Worm (Caenorhabditis elegans) whole organism, L1 larva: ENCODE data around the gene glna-2.

Experiments
- C16A3.4 ChIP-seq: fragments of 150-350 bp; optimal IDR thresholded peaks from 2 replicates; lab custom pipeline; 2014; ENCODE audit warnings: missing biosample characterization, missing genetic modification characterization
- F16B12.6 ChIP-seq: fragments of 150-350 bp; optimal IDR thresholded peaks from 2 replicates; lab custom pipeline; 2014; ENCODE audit warnings: missing biosample characterization, missing genetic modification characterization
- aha-1 ChIP-seq: fragments of 150-350 bp; optimal IDR thresholded peaks from 2 replicates; lab custom pipeline; 2014; ENCODE audit warnings: missing biosample characterization, missing genetic modification characterization
- aly-2 ChIP-seq: fragments of 150-350 bp; optimal IDR thresholded peaks from 2 replicates; lab custom pipeline; 2014; ENCODE audit warnings: missing biosample characterization, missing genetic modification characterization
- blmp-1 ChIP-seq: fragments of 150-350 bp; optimal IDR thresholded peaks from 2 replicates; lab custom pipeline; 2014; ENCODE audit warnings: missing biosample characterization, missing genetic modification characterization
- ceh-8 ChIP-seq: fragments of 200-800 bp; sonication (Bioruptor generic); optimal IDR thresholded peaks from 2 replicates; lab custom pipeline; 2018; ENCODE audit warnings: mild to moderate bottlenecking, missing genetic modification characterization, moderate library complexity, missing compliant biosample characterization
- ceh-90 ChIP-seq: sonication (generic microtip); optimal IDR thresholded peaks from 2 replicates; lab custom pipeline; 2016; ENCODE audit warnings: missing genetic modification characterization, missing compliant biosample characterization
- ces-1 ChIP-seq: fragments of 150-350 bp; optimal IDR thresholded peaks from 2 replicates; lab custom pipeline; 2014; ENCODE audit warnings: missing biosample characterization, missing genetic modification reagents, missing genetic modification characterization
- dpl-1 ChIP-seq, 3 experiments: fragments of 150-350 bp in 2 of 3; sonication (generic microtip) in 1 of 3; optimal IDR thresholded peaks; 2 replicates each; lab custom pipeline; 2014 to 2017; ENCODE audit warnings: missing biosample characterization in 3 of 3, missing genetic modification characterization in 3 of 3, missing genetic modification reagents in 3 of 3
- dsc-1 ChIP-seq: sonication (generic microtip); optimal IDR thresholded peaks from 2 replicates; lab custom pipeline; 2016; ENCODE audit warnings: mild to moderate bottlenecking, missing genetic modification characterization, missing compliant biosample characterization
- efl-1 ChIP-seq, 4 experiments: fragments of 150-350 bp; optimal IDR thresholded peaks in 3 of 4; peaks in 1 of 4; 1 replicate in 1 of 4; 2 replicates in 3 of 4; lab custom pipeline; 2014; ENCODE audit warnings: missing biosample characterization in 2 of 4, missing genetic modification characterization in 2 of 4, missing genetic modification reagents in 2 of 4
- egl-13 ChIP-seq: sonication (generic microtip); optimal IDR thresholded peaks from 2 replicates; lab custom pipeline; 2016; ENCODE audit warnings: missing genotype, missing genetic modification reagents, missing genetic modification characterization, missing compliant biosample characterization
- egl-27 ChIP-seq, 2 experiments: fragments of 150-350 bp in 1 of 2; sonication (generic microtip); optimal IDR thresholded peaks; 3 replicates each; lab custom pipeline; 2017 to 2018; ENCODE audit warnings: missing biosample characterization in 2 of 2, missing genetic modification characterization in 2 of 2, missing genetic modification reagents in 2 of 2
- elt-3 ChIP-seq, 6 experiments: fragments of 150-350 bp in 1 of 6; sonication (generic microtip); optimal IDR thresholded peaks; 2 replicates each; lab custom pipeline; 2017 to 2018; ENCODE audit warnings: missing biosample characterization in 6 of 6, missing genetic modification characterization in 6 of 6, inconsistent platforms in 1 of 6
- fkh-8 ChIP-seq: sonication (generic microtip); optimal IDR thresholded peaks from 2 replicates; lab custom pipeline; 2016; ENCODE audit warnings: mild to moderate bottlenecking, missing genetic modification characterization, missing compliant biosample characterization
- grh-1 ChIP-seq: fragments of 200-800 bp; sonication (Bioruptor generic); IDR thresholded peaks from 2 replicates; pipeline ENCODE4 v1.3.6; 2022; ENCODE audit warnings: missing genetic modification reagents, missing genetic modification characterization, missing compliant biosample characterization
- isw-1 ChIP-seq: fragments of 200-800 bp; sonication (Bioruptor generic); IDR thresholded peaks from 2 replicates; pipeline ENCODE4 v1.3.6; 2022; ENCODE audit warnings: missing genetic modification characterization, missing compliant biosample characterization
- lin-13 ChIP-seq: fragments of 150-350 bp; optimal IDR thresholded peaks from 2 replicates; lab custom pipeline; 2014; ENCODE audit warnings: missing biosample characterization, missing genetic modification reagents, missing genetic modification characterization
- lin-14 ChIP-seq: fragments of 200-800 bp; sonication (Bioruptor generic); optimal IDR thresholded peaks from 2 replicates; lab custom pipeline; 2018; ENCODE audit warnings: mild to moderate bottlenecking, missing genetic modification characterization, moderate library complexity, missing compliant biosample characterization
- lin-35 ChIP-seq, 2 experiments: fragments of 150-350 bp; optimal IDR thresholded peaks; 2 replicates each; lab custom pipeline; 2014; ENCODE audit warnings: missing biosample characterization in 2 of 2, missing genetic modification characterization in 2 of 2, missing genetic modification reagents in 2 of 2
- lin-39 ChIP-seq: fragments of 150-350 bp; optimal IDR thresholded peaks from 2 replicates; lab custom pipeline; 2014; ENCODE audit warnings: missing biosample characterization, missing genetic modification reagents, missing genetic modification characterization
- lir-3 ChIP-seq: sonication (generic microtip); optimal IDR thresholded peaks from 2 replicates; lab custom pipeline; 2016; ENCODE audit warnings: mild to moderate bottlenecking, missing genetic modification characterization, moderate library complexity, missing compliant biosample characterization; ENCODE audit not compliant: poor library complexity
- lsy-2 ChIP-seq, 2 experiments: fragments of 150-350 bp; optimal IDR thresholded peaks; 2 replicates each; lab custom pipeline; 2014; ENCODE audit warnings: missing biosample characterization in 2 of 2, missing genetic modification characterization in 2 of 2
- mdl-1 ChIP-seq, 2 experiments: fragments of 150-350 bp; optimal IDR thresholded peaks; 2 replicates each; lab custom pipeline; 2014 to 2017; ENCODE audit warnings: missing biosample characterization in 2 of 2, missing genetic modification characterization in 2 of 2, inconsistent platforms in 1 of 2
- mep-1 ChIP-seq: fragments of 150-350 bp; optimal IDR thresholded peaks from 2 replicates; lab custom pipeline; 2014; ENCODE audit warnings: missing biosample characterization, missing genetic modification characterization
- nhr-12 ChIP-seq: sonication (generic microtip); optimal IDR thresholded peaks from 2 replicates; lab custom pipeline; 2017; ENCODE audit warnings: missing biosample characterization, missing genetic modification characterization
- nhr-19 ChIP-seq: fragments of 200-800 bp; sonication (Bioruptor generic); conservative IDR thresholded peaks from 2 replicates; pipeline ENCODE4 v1.3.6; 2022; ENCODE audit warnings: missing genetic modification characterization, missing compliant biosample characterization
- nhr-20 ChIP-seq: sonication (generic microtip); optimal IDR thresholded peaks from 2 replicates; lab custom pipeline; 2016; ENCODE audit warnings: mild to moderate bottlenecking, missing genetic modification characterization, missing compliant biosample characterization
- nhr-47 ChIP-seq: sonication (generic microtip); optimal IDR thresholded peaks from 2 replicates; lab custom pipeline; 2016; ENCODE audit warnings: mild to moderate bottlenecking, missing genetic modification characterization, moderate library complexity, missing compliant biosample characterization
- nhr-77 ChIP-seq: fragments of 150-350 bp; optimal IDR thresholded peaks from 2 replicates; lab custom pipeline; 2014; ENCODE audit warnings: missing biosample characterization, missing genetic modification characterization
- nhr-84 ChIP-seq: sonication (generic microtip); optimal IDR thresholded peaks from 2 replicates; lab custom pipeline; 2017; ENCODE audit warnings: missing biosample characterization, missing genetic modification characterization
- nhr-85 ChIP-seq: sonication (generic microtip); peaks from one replicate; lab custom pipeline; 2016; ENCODE audit warnings: missing genetic modification characterization, inconsistent platforms, missing compliant biosample characterization
- nhr-90 ChIP-seq: sonication (generic microtip); optimal IDR thresholded peaks from 2 replicates; lab custom pipeline; 2016; ENCODE audit warnings: mild to moderate bottlenecking, missing genetic modification characterization, missing compliant biosample characterization; ENCODE audit not compliant: poor library complexity
- pag-3 ChIP-seq: sonication (generic microtip); optimal IDR thresholded peaks from 2 replicates; lab custom pipeline; 2017; ENCODE audit warnings: missing genetic modification characterization, mild to moderate bottlenecking, missing compliant biosample characterization, antibody characterized with exemption, borderline replicate concordance; ENCODE audit not compliant: insufficient read depth
- pax-3 ChIP-seq: fragments of 200-800 bp; sonication (Bioruptor generic); optimal IDR thresholded peaks from 2 replicates; lab custom pipeline; 2018; ENCODE audit warnings: mild to moderate bottlenecking, missing genetic modification characterization, moderate library complexity, missing compliant biosample characterization
- rnt-1 ChIP-seq: sonication (generic microtip); optimal IDR thresholded peaks from 2 replicates; lab custom pipeline; 2016; ENCODE audit warnings: mild to moderate bottlenecking, missing genetic modification characterization, moderate library complexity, missing compliant biosample characterization
- skn-1 ChIP-seq: fragments of 150-350 bp; optimal IDR thresholded peaks from 2 replicates; lab custom pipeline; 2014; ENCODE audit warnings: missing biosample characterization, missing genetic modification characterization
- snpc-4 ChIP-seq: fragments of 150-350 bp; optimal IDR thresholded peaks from 2 replicates; lab custom pipeline; 2014; ENCODE audit warnings: missing biosample characterization, missing genetic modification characterization
- snu-23 ChIP-seq: sonication (generic microtip); optimal IDR thresholded peaks from 2 replicates; lab custom pipeline; 2016; ENCODE audit warnings: missing genetic modification characterization, missing compliant biosample characterization
- sup-37 ChIP-seq: fragments of 200-800 bp; sonication (Bioruptor generic); optimal IDR thresholded peaks from 2 replicates; lab custom pipeline; 2018; ENCODE audit warnings: mild to moderate bottlenecking, missing genetic modification characterization, missing compliant biosample characterization
- swsn-7 ChIP-seq: sonication (generic microtip); optimal IDR thresholded peaks from 2 replicates; lab custom pipeline; 2016; ENCODE audit warnings: missing genetic modification characterization, missing compliant biosample characterization
- tbx-2 ChIP-seq: sonication (generic microtip); optimal IDR thresholded peaks from 2 replicates; lab custom pipeline; 2016; ENCODE audit warnings: missing genetic modification characterization, missing compliant biosample characterization
- unc-130 ChIP-seq: fragments of 150-350 bp; optimal IDR thresholded peaks from 2 replicates; lab custom pipeline; 2017; ENCODE audit warnings: missing biosample characterization, missing genetic modification characterization, inconsistent platforms
- unc-30 ChIP-seq: sonication (generic microtip); optimal IDR thresholded peaks from 2 replicates; lab custom pipeline; 2017; ENCODE audit warnings: missing biosample characterization, missing genetic modification characterization
- unc-62 ChIP-seq: fragments of 150-350 bp; optimal IDR thresholded peaks from 2 replicates; lab custom pipeline; 2014; ENCODE audit warnings: missing biosample characterization, missing genetic modification reagents, missing genetic modification characterization
- unc-86 ChIP-seq: sonication (generic microtip); optimal IDR thresholded peaks from 2 replicates; lab custom pipeline; 2016; ENCODE audit warnings: missing genetic modification characterization, missing compliant biosample characterization
- vab-15 ChIP-seq: sonication (generic microtip); optimal IDR thresholded peaks from 2 replicates; lab custom pipeline; 2017; ENCODE audit warnings: missing genotype, mild to moderate bottlenecking, missing genetic modification characterization, missing compliant biosample characterization
- xbp-1 ChIP-seq: sonication (generic microtip); optimal IDR thresholded peaks from 2 replicates; lab custom pipeline; 2016; ENCODE audit warnings: missing genetic modification characterization, missing compliant biosample characterization
- ztf-11 ChIP-seq, 2 experiments: sonication (generic microtip); optimal IDR thresholded peaks; 2 replicates each; lab custom pipeline; 2016 to 2017; ENCODE audit warnings: missing genetic modification characterization in 2 of 2, missing biosample characterization in 1 of 2, missing compliant biosample characterization in 1 of 2

The glna-2 gene

ce11 chrII:8037863-8038262, 29.4 kb downstream of the glna-2 start, which contains the start of gene C08B11.9:
TSS of gene C08B11.9 (minus strand) at chrII:8038169.
- no peak for TF ChIP-seq egl-13 (tag; lab: Kevin White, UChicago)
- TF ChIP-seq sup-37 (GFP tag; lab: Kevin White, UChicago): no peak
- TF ChIP-seq grh-1 (GFP tag; lab: Robert Waterston, UW): no peak
- no peak for TF ChIP-seq unc-30 (tag; lab: Kevin White, UChicago)
- no peak for TF ChIP-seq snu-23 (GFP tag; lab: Kevin White, UChicago)

- TF ChIP-seq egl-13 (tag; lab: Kevin White, UChicago): peak; percentile 13
- TF ChIP-seq egl-27 (tag; optimal IDR thresholded peaks at IDR 0.05; lab: Kevin White, UChicago): no peak
- peak; percentile 67 for TF ChIP-seq efl-1 (optimal IDR thresholded peaks at IDR 0.05; lab: Kevin White, UChicago)
- peak; percentile 63 to 96 for TF ChIP-seq efl-1 (GFP tag; optimal IDR thresholded peaks at IDR 0.05 in 1 of 2; lab: Kevin White, UChicago)
- TF ChIP-seq lin-14 (GFP tag; lab: Kevin White, UChicago): peak; percentile 76
- TF ChIP-seq lin-13: no peak
- TF ChIP-seq nhr-47: peak; percentile 70
- peak; percentile 34 for TF ChIP-seq isw-1 (GFP tag; lab: Robert Waterston, UW)
- TF ChIP-seq pax-3: peak; percentile 65
- no peak for TF ChIP-seq aly-2 (tag; lab: Kevin White, UChicago)
- peak; percentile 72 for TF ChIP-seq nhr-20
- TF ChIP-seq F16B12.6 (tag; lab: Kevin White, UChicago): no peak
- TF ChIP-seq unc-130 (tag; lab: Kevin White, UChicago): peak; percentile 34
- peak; percentile 82 for TF ChIP-seq C16A3.4 (tag; lab: Kevin White, UChicago)
- TF ChIP-seq tbx-2 (tag; lab: Kevin White, UChicago): peak; percentile 53
- TF ChIP-seq skn-1 (tag; lab: Kevin White, UChicago): peak; percentile 31
- peak; percentile 50 for TF ChIP-seq nhr-19 (GFP tag; lab: Robert Waterston, UW)
- TF ChIP-seq lin-35 (GFP tag; optimal IDR thresholded peaks at IDR 0.05; lab: Kevin White, UChicago): peak; percentile 62 to 80
- peak; percentile 63 for TF ChIP-seq xbp-1 (tag; lab: Kevin White, UChicago)
- peak; percentile 38 for TF ChIP-seq nhr-77 (tag; lab: Kevin White, UChicago)
- TF ChIP-seq fkh-8 (tag; lab: Kevin White, UChicago): peak; percentile 49
- peak; percentile 57 to 74 (median 63) for TF ChIP-seq dpl-1 (GFP tag; optimal IDR thresholded peaks at IDR 0.05; lab: Kevin White, UChicago)
- peak; percentile 46 for TF ChIP-seq swsn-7 (tag; lab: Kevin White, UChicago)
- no peak for TF ChIP-seq ces-1 (GFP tag; lab: Kevin White, UChicago)
- no peak for TF ChIP-seq ceh-8 (GFP tag; lab: Kevin White, UChicago)
- peak; percentile 53 for TF ChIP-seq nhr-90 (tag; lab: Kevin White, UChicago)
- TF ChIP-seq nhr-84 (tag; lab: Kevin White, UChicago): no peak
- no peak for TF ChIP-seq pag-3 (tag; lab: Kevin White, UChicago)
- TF ChIP-seq snu-23 (GFP tag; lab: Kevin White, UChicago): peak; percentile 69
- TF ChIP-seq snpc-4: peak; percentile 8
- no peak for TF ChIP-seq lin-39 (tag; lab: Kevin White, UChicago)
- peak in 1 of 6 experiments; percentile 49 for TF ChIP-seq elt-3 (tag; optimal IDR thresholded peaks at IDR 0.05; lab: Kevin White, UChicago)
- peak; percentile 23 for TF ChIP-seq unc-86 (tag; lab: Kevin White, UChicago)
- TF ChIP-seq lir-3: peak; percentile 80
- TF ChIP-seq dsc-1 (tag; lab: Kevin White, UChicago): peak; percentile 28
- peak; percentile 78 for TF ChIP-seq mep-1
- peak; percentile 81 to 96 for TF ChIP-seq lsy-2 (tag; optimal IDR thresholded peaks at IDR 0.05; lab: Kevin White, UChicago)
- peak; percentile 16 for TF ChIP-seq blmp-1 (tag; lab: Kevin White, UChicago)
- TF ChIP-seq nhr-85 (tag; lab: Kevin White, UChicago): peak; percentile 75
- TF ChIP-seq unc-62 (GFP tag; lab: Kevin White, UChicago): no peak
- no peak for TF ChIP-seq aha-1
- peak in 1 of 2 experiments; percentile 43 for TF ChIP-seq ztf-11 (tag; optimal IDR thresholded peaks at IDR 0.05; lab: Kevin White, UChicago)
- no peak for TF ChIP-seq grh-1 (GFP tag; lab: Robert Waterston, UW)
- peak; percentile 74 for TF ChIP-seq rnt-1 (tag; lab: Kevin White, UChicago)
- peak in 1 of 2 experiments; percentile 17 for TF ChIP-seq mdl-1 (tag; optimal IDR thresholded peaks at IDR 0.05; lab: Kevin White, UChicago)
- peak; percentile 66 for TF ChIP-seq ceh-90 (tag; lab: Kevin White, UChicago)
- no peak for TF ChIP-seq unc-30 (tag; lab: Kevin White, UChicago)
- no peak for TF ChIP-seq nhr-12 (tag; lab: Kevin White, UChicago)
- peak; percentile 6 for TF ChIP-seq vab-15 (tag; lab: Kevin White, UChicago)
These were observed 31.0 kb downstream of the glna-2 start, which contains the start of the genes ubh-4 and algn-6 for ce11 chrII:8039416-8039815. TSS of gene ubh-4 (minus strand) at chrII:8039597. TSS of gene algn-6 (plus strand) at chrII:8039802.
